Fruit fly (Drosophila melanogaster): ENCODE data around the gene Antp.

Antp gene

DNA sequence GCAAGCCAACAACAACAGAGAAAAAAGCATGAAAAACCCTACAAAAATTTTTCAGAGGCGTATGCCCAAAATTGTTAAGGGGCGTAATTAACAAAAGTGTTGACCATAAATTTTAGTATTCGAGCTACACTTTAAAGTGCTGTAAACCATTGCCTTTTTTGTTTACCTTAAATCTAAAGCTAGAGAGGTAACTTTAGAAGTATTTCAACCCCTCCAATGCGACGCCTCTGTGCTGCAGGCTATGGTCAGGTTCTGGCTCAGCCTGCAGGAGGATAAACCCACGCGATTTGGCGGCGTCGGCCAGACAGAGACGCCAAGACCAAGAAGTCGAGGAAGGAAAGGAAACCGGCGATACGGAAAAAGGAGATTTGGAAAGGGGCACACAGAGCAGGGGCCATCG lies 84.6 kb downstream of the Antp start (continued):
- TF ChIP-seq Dfd (GFP tag; optimal IDR thresholded peaks at IDR 0.05) (no peak), dsf (GFP tag; optimal IDR thresholded peaks at IDR 0.05; ENCODE audit: borderline replicate concordance) (peak; percentile 35), OdsH (GFP tag; optimal IDR thresholded peaks at IDR 0.05) (peak; percentile 90), Myc (optimal IDR thresholded peaks at IDR 0.05) (no peak), psq (GFP tag; optimal IDR thresholded peaks at IDR 0.05) (peak; percentile 87)

DNA sequence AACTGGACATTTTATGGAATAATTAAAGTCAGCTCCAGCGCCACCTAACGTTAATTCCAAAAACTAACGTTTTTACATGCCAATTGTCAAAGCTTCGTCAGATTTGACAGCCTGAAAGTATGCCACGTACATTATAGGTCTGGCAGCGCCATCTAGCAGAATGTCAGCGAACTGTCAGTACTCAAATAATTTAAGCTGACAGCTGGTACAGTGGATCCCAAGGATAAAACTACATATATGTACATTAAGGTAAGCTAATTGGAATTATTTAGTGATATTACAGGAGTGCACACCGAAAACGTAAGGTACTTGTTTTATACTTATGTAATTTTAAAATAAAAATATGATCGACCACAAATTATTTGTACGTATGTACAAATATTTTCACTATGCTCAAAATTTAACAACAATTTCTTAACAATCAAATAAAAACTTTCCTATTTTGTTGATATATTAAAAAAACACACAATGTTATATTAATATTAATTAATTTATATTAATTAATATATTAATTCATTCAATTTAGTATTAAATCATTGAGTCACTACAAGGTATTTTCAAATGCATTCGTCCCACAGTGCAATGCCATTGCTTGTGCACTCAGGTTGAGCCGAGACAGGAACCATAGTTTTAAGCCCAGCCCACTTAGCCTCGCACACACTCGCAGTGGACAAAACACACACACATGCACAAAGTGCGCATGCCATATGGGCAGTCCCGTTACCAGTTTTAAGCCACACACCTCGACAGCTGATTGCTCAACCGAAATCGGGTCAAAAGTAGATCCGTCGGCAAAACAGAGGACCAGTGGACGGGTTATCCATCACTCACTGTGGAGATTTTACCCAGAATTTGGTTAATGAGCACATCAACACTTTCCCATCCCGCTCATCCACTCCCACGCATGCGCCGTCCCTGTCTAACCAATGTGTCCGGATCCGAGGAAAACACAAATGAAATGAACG lies 86.5 kb downstream of the Antp start:
- TF ChIP-seq psq (GFP tag; optimal IDR thresholded peaks at IDR 0.05) (peak; percentile 71), usp (GFP tag; optimal IDR thresholded peaks at IDR 0.05) (no peak), brk (GFP tag; optimal IDR thresholded peaks at IDR 0.05) (peak; percentile 72), Abd-B (GFP tag; optimal IDR thresholded peaks at IDR 0.05) (no peak), N (GFP tag; optimal IDR thresholded peaks at IDR 0.05) (no peak), br (GFP tag; optimal IDR thresholded peaks at IDR 0.05) (peak; percentile 10), dsf (GFP tag; optimal IDR thresholded peaks at IDR 0.05; ENCODE audit: borderline replicate concordance) (no peak), rgr (GFP tag; optimal IDR thresholded peaks at IDR 0.05) (peak; percentile 74), foxo (GFP tag; optimal IDR thresholded peaks at IDR 0.05) (peak in 1 of 2 experiments; percentile 72), woc (GFP tag; optimal IDR thresholded peaks at IDR 0.05) (peak; percentile 47), Dfd (GFP tag; optimal IDR thresholded peaks at IDR 0.05) (no peak), sage (GFP tag; optimal IDR thresholded peaks at IDR 0.05) (no peak), Myc (optimal IDR thresholded peaks at IDR 0.05) (peak; percentile 94), dmrt93B (GFP tag; optimal IDR thresholded peaks at IDR 0.05) (peak; percentile 50), CG9705 (GFP tag; optimal IDR thresholded peaks at IDR 0.05) (no peak), Mio (GFP tag; optimal IDR thresholded peaks at IDR 0.05) (no peak), OdsH (GFP tag; optimal IDR thresholded peaks at IDR 0.05) (peak; percentile 73), GATAd (GFP tag; optimal IDR thresholded peaks at IDR 0.05) (no peak), pan (optimal IDR thresholded peaks at IDR 0.05) (no peak), h (GFP tag; optimal IDR thresholded peaks at IDR 0.05) (peak; percentile 54), ey (GFP tag; optimal IDR thresholded peaks at IDR 0.05) (peak; percentile 12), HLH106 (tag; optimal IDR thresholded peaks at IDR 0.05) (peak; percentile 78), dl (GFP tag; optimal IDR thresholded peaks at IDR 0.05; ENCODE audit: insufficient read depth in 1 of 2, partially characterized antibody in 2 of 2) (no peak), lola (GFP tag; optimal IDR thresholded peaks at IDR 0.05) (no peak), Sp1 (GFP tag; optimal IDR thresholded peaks at IDR 0.05) (peak; percentile 83), fru (GFP tag; optimal IDR thresholded peaks at IDR 0.05) (peak; percentile 69), CrebA (GFP tag; optimal IDR thresholded peaks at IDR 0.05; ENCODE audit: borderline replicate concordance) (no peak), Rel (GFP tag; optimal IDR thresholded peaks at IDR 0.05) (no peak), Rel (tag; optimal IDR thresholded peaks at IDR 0.05) (no peak), tai (GFP tag; optimal IDR thresholded peaks at IDR 0.05) (no peak), CG32264 (GFP tag; optimal IDR thresholded peaks at IDR 0.05) (no peak), Hr83 (GFP tag; optimal IDR thresholded peaks at IDR 0.05; ENCODE audit: poor library complexity, severe bottlenecking) (peak; percentile 47), Hnf4 (GFP tag; optimal IDR thresholded peaks at IDR 0.05) (peak; percentile 45), jim (GFP tag; optimal IDR thresholded peaks at IDR 0.05) (no peak), sv (GFP tag; optimal IDR thresholded peaks at IDR 0.05) (peak; percentile 77), Vsx2 (GFP tag; optimal IDR thresholded peaks at IDR 0.05; ENCODE audit: partially characterized antibody) (no peak), Hr78 (GFP tag; optimal IDR thresholded peaks at IDR 0.05) (no peak), Jra (GFP tag; optimal IDR thresholded peaks at IDR 0.05) (no peak), Dif (GFP tag; optimal IDR thresholded peaks at IDR 0.05; ENCODE audit: partially characterized antibody) (no peak)

Data from whole organism, wandering third instar larva.